Worm (Caenorhabditis elegans): ENCODE data around the gene srlf-14.

srlf-14 gene

DNA sequence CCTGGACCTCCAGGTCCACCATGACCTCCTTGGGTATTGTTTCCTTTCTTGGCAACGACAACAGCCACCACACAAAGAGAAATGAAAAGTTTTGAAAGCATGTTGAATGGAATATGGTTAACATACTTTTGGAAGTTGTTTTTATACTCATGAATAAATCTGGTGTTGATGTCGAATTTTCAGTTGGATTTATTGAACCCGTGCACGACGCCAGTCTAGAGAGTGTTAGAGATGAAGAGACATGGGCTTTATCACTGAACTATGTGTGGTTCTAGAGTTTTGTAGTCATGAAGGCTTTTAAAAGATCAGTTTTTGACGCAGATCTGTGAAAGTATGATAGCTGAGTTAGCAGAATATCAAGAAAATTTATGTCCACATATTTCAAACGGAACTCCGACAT, at the start of gene srlf-14:
Gene srlf-14 (minus strand): TSS at position 101 of the 400 bp plus-strand sequence.
- TF ChIP-seq hnd-1 (tag; optimal IDR thresholded peaks at IDR 0.05) = no peak
- no peak for TF ChIP-seq ets-7 (tag; optimal IDR thresholded peaks at IDR 0.05)
- no peak for TF ChIP-seq tbx-37 (GFP tag; conservative IDR thresholded peaks at IDR 0.05)
- TF ChIP-seq scrt-1 (GFP tag; IDR thresholded peaks at IDR 0.05) = no peak
- no peak for TF ChIP-seq ceh-13 (GFP tag; optimal IDR thresholded peaks at IDR 0.05)
- TF ChIP-seq F13C5.2 (tag; optimal IDR thresholded peaks at IDR 0.05) = no peak
- no peak for TF ChIP-seq hmg-4 (GFP tag; optimal IDR thresholded peaks at IDR 0.05)
- TF ChIP-seq flt-1 (GFP tag; IDR thresholded peaks at IDR 0.05) = no peak
- TF ChIP-seq tra-4 (tag; optimal IDR thresholded peaks at IDR 0.05) = no peak
- TF ChIP-seq aly-1 (tag; optimal IDR thresholded peaks at IDR 0.05) = no peak
- no peak for TF ChIP-seq ceh-36 (tag; optimal IDR thresholded peaks at IDR 0.05)
- TF ChIP-seq B0310.2 (tag; optimal IDR thresholded peaks at IDR 0.05) = no peak
- TF ChIP-seq pes-1 (GFP tag; IDR thresholded peaks at IDR 0.05) = no peak
- no peak for TF ChIP-seq ama-1 (optimal IDR thresholded peaks at IDR 0.05)

DNA sequence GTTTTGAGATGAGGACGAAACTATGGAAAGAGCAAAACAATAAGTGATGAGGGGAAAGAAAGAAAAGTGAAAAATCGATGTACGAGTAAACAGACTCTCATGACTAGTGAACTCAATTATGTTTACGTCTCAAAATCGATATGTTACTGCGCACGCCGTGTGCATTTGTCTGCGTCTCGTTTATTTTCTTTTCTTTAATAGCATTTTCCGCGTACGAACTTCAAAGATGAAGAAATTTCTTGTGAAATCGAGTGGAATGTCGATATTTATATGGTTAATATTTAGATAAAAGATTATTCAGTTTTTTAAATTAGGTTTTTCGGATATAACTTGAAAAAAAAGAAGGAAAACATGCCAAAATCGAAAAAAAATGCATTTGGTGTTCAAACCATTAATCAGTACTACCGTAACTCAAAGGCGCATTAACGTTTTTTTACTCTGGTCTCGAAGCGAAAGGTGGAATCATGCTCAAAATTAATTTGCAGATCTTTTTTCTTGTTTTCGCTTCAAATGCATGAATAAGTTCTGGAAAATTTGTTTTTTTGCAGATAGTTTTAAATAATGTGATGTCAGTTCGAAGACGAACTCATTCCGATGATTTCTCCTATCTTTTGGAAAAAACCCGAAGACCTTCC, 42.9 kb upstream of the srlf-14 start, which contains the start of gene fic-1:
Gene fic-1 (plus strand): TSS at position 549 of the 635 bp plus-strand sequence.
- TF ChIP-seq scrt-1 (GFP tag; IDR thresholded peaks at IDR 0.05) = no peak
- TF ChIP-seq ceh-36 (tag; optimal IDR thresholded peaks at IDR 0.05) = no peak
- TF ChIP-seq ceh-13 (GFP tag; optimal IDR thresholded peaks at IDR 0.05) = no peak
- no peak for TF ChIP-seq hnd-1 (tag; optimal IDR thresholded peaks at IDR 0.05)
- no peak for TF ChIP-seq tra-4 (tag; optimal IDR thresholded peaks at IDR 0.05)
- TF ChIP-seq B0310.2 (tag; optimal IDR thresholded peaks at IDR 0.05) = no peak
- TF ChIP-seq hmbx-1 (tag; optimal IDR thresholded peaks at IDR 0.05) = no peak
- no peak for TF ChIP-seq hmg-4 (GFP tag; optimal IDR thresholded peaks at IDR 0.05)
- TF ChIP-seq flt-1 (GFP tag; IDR thresholded peaks at IDR 0.05) = no peak
- TF ChIP-seq ets-7 (tag; optimal IDR thresholded peaks at IDR 0.05) = no peak
- TF ChIP-seq sea-1 (GFP tag; conservative IDR thresholded peaks at IDR 0.05) = no peak
- no peak for TF ChIP-seq tbx-37 (GFP tag; conservative IDR thresholded peaks at IDR 0.05)
- TF ChIP-seq pes-1 (GFP tag; IDR thresholded peaks at IDR 0.05) = no peak

DNA sequence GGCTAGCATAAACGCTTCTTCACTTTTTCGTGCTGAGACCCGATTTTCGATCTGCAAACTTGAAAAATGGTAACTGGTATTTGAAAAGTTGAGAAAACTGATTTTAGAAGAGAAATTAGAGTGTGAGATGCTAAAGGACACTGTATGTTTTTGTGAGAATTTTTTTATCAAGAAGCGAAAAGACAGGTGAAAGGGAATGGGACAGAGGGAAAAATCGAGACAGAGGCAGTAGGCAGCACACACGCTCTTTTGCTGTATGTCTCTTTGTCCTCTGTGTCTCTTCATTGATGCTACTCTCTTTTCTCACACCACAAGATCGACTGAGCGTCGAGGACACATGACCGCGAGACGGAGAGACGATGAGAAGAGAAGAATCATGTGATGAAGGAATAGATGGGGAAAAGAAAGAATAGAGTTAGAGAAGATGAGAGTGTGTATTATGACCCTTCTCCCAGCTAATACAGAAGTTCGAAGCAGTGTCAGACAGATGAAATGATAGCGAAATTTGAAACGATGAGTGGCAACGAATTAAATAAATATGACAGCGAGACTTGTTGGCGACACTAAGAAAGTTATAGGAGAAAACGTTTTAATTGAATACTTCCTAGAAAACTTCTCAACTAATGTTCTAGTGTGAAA, 41.8 kb upstream of the srlf-14 start, which contains the start of gene lgg-2:
Gene lgg-2 (minus strand): TSS at position 51 of the 639 bp plus-strand sequence.
- peak; percentile 45 for TF ChIP-seq hmg-4 (GFP tag; optimal IDR thresholded peaks at IDR 0.05)
- TF ChIP-seq aly-1 (tag; optimal IDR thresholded peaks at IDR 0.05) = no peak

DNA sequence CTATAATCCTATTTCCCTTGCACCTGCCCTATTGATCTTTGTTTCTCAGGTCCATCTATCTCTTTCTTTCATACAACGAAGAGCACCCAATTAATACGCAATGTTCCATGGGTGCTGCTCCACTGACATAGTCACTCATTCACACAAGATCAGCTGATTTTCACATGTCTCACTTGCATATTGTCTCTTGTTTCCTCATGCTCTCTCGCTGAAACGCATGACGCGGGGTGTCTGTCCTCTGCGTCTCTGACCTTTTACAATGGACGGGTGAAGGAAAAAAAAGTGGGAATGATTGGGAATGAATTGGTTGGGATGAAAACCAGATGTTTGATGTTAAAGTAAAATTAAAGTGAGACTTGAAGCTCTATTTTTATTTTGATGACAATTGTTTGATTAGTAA, 41.2 kb upstream of the srlf-14 start:
- TF ChIP-seq tbx-11 (GFP tag; IDR thresholded peaks at IDR 0.05) = no peak
- TF ChIP-seq ceh-36 (tag; optimal IDR thresholded peaks at IDR 0.05) = no peak
- TF ChIP-seq ets-7 (tag; optimal IDR thresholded peaks at IDR 0.05) = peak; percentile 11
- TF ChIP-seq ceh-13 (GFP tag; optimal IDR thresholded peaks at IDR 0.05) = no peak

DNA sequence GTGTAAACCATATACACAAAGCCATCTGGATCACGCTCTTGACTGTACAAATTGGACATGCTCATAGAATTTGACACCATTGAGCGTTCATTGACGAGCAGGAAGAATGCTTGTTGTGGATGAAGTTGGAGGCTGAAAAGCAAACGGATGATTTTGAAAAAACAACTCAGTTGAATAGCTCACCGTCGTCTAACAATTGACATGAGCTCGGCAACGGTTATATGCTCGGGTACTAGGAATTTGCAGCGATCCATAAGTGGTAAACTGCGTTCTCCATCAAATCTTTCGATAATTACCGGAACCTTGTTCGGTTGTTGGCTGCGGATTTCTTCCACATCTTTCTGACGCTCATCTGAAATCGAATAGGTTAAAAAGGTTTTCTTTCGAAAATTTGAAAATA, 40.6 kb upstream of the srlf-14 start:
- TF ChIP-seq hnd-1 (tag; optimal IDR thresholded peaks at IDR 0.05) (no peak), flt-1 (GFP tag; IDR thresholded peaks at IDR 0.05) (no peak), ama-1 (optimal IDR thresholded peaks at IDR 0.05) (no peak), hmbx-1 (tag; optimal IDR thresholded peaks at IDR 0.05) (no peak), ceh-36 (tag; optimal IDR thresholded peaks at IDR 0.05) (no peak), aly-1 (tag; optimal IDR thresholded peaks at IDR 0.05) (no peak), tbx-11 (GFP tag; IDR thresholded peaks at IDR 0.05) (no peak), F13C5.2 (tag; optimal IDR thresholded peaks at IDR 0.05) (no peak), tra-4 (tag; optimal IDR thresholded peaks at IDR 0.05) (no peak)

DNA sequence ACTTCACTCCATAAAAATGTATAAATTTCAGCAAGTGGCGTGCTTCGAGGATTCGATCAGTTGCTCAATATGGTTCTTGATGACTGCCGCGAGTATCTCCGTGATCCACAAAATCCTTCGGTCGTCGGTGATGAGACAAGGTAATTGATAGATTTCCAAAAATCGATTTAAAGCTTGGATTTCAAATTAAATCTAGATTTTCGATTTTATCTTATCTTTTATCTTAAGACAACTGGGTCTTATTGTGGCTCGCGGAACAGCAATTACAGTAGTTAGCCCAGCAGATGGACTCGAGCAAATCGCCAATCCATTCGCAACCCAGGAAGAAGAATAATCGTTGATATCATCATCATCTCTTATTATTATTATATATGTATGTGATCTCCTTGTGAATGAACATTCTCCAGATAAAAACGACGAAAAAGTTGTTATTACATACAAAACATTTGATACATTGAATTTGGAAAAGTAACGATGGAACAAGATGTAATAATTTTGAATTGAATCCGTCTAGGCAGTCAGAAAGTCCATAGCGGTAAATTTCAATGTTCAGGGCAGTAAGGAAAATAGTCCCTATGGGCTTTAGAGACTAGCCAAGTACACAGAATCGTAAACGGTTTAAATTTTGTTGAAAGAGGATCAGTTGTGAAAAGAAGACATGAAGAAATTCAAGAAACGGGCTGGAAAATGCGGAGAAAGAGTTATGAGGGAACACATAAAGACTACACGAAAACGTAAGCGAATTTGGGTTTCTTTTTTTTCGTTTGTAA, 39.8 kb upstream of the srlf-14 start:
- no peak for TF ChIP-seq flt-1 (GFP tag; IDR thresholded peaks at IDR 0.05)
- TF ChIP-seq hmg-4 (GFP tag; optimal IDR thresholded peaks at IDR 0.05) = no peak

DNA sequence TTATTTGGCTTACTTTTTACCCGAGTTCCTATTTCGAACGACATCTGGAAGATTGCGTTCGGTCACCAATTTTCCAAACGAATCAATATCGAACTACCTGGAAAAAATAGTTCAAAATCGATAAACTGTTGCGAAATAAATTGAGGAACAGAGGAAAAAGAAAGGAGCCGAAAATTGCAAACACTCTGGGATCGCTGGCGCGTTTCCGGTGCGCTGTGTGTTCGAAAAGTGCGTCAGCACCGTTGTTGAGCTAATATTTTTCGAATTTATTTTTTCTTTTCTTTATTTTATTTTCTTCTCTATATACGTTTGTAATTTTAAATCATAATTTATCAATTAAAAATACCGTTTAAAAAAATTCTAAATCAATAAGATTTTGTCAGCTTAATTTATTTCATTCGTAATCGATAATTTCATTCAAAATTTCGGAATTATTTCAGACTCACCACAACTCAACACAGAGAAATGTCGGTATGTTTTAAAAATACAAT, 39.0 kb upstream of the srlf-14 start, which contains the start of the genes dnc-1 and lsm-7:
Gene dnc-1 (minus strand): TSS at position 142 of the 491 bp plus-strand sequence.
Gene lsm-7 (plus strand): TSS at position 441 of the 491 bp plus-strand sequence.
- peak; percentile 40 for TF ChIP-seq F13C5.2 (tag; optimal IDR thresholded peaks at IDR 0.05)
- TF ChIP-seq tbx-11 (GFP tag; IDR thresholded peaks at IDR 0.05) = 0 out of 2 replicates have a peak, but pooled peaks have one; percentile 11
- TF ChIP-seq B0310.2 (tag; optimal IDR thresholded peaks at IDR 0.05) = no peak
- TF ChIP-seq aly-1 (tag; optimal IDR thresholded peaks at IDR 0.05) = no peak
- no peak for TF ChIP-seq ets-7 (tag; optimal IDR thresholded peaks at IDR 0.05)

DNA sequence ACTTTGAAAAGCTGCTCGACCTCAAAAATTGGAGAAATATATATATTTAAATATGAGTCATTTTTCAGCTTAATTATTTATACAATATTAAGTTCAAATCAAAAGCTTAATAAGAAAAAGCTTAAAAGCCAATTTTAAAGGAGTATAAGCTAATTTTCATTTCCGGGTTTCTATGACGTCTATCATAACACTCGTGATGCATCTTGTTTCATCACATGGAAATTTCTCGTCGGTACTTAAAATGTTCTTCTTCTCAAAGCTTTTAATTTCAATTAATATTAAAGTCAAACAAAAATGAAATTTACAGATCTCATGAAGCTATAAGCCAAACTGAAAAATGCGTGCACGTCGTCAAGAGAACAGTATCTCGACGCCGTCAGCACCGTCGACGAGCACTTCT, 25.6 kb upstream of the srlf-14 start, which contains the start of gene rbr-2:
Gene rbr-2 (plus strand): TSS at position 301 of the 400 bp plus-strand sequence.
- TF ChIP-seq B0310.2 (tag; optimal IDR thresholded peaks at IDR 0.05) = no peak
- no peak for TF ChIP-seq tra-4 (tag; optimal IDR thresholded peaks at IDR 0.05)
- TF ChIP-seq scrt-1 (GFP tag; IDR thresholded peaks at IDR 0.05) = no peak
- no peak for TF ChIP-seq ama-1 (optimal IDR thresholded peaks at IDR 0.05)
- no peak for TF ChIP-seq tbx-37 (GFP tag; conservative IDR thresholded peaks at IDR 0.05)

All from whole organism, early embryonic.